Fruit fly (Drosophila melanogaster) whole organism, embryonic: ENCODE measurements around the gene GstD8.

Experiments used
- Asciz ChIP-seq: fragments of 200-800 bp; sonication (Bioruptor generic); optimal IDR thresholded peaks from 2 replicates; lab custom pipeline; 2017; ENCODE audit warnings: missing biosample characterization, mild to moderate bottlenecking, missing genetic modification characterization, missing genetic modification reagents
- Atf-2 ChIP-seq: fragments of 200-800 bp; sonication (Bioruptor generic); optimal IDR thresholded peaks from 2 replicates; lab custom pipeline; 2016; ENCODE audit warnings: missing biosample characterization, missing genetic modification characterization
- Awh ChIP-seq: fragments of 200-800 bp; sonication (Bioruptor generic); IDR thresholded peaks from 2 replicates; pipeline ENCODE4, ENCODE4 v1.3.6; 2022; ENCODE audit warnings: missing biosample characterization, missing genetic modification characterization
- Bteb2 ChIP-seq: fragments of 200-800 bp; sonication (Bioruptor generic); optimal IDR thresholded peaks from 2 replicates; lab custom pipeline; 2016; ENCODE audit warnings: missing biosample characterization, missing genetic modification characterization
- CG11723 ChIP-seq: fragments of 200-800 bp; sonication (Bioruptor generic); optimal IDR thresholded peaks from 2 replicates; lab custom pipeline; 2017; ENCODE audit warnings: missing biosample characterization, mild to moderate bottlenecking, missing genetic modification characterization
- CG12236 ChIP-seq: fragments of 200-800 bp; sonication (Bioruptor generic); optimal IDR thresholded peaks from 2 replicates; lab custom pipeline; 2016; ENCODE audit warnings: missing biosample characterization, missing genetic modification characterization
- CG13624 ChIP-seq: fragments of 200-800 bp; sonication (Bioruptor generic); optimal IDR thresholded peaks from 2 replicates; lab custom pipeline; 2016; ENCODE audit warnings: missing biosample characterization, missing genetic modification characterization
- CG14965 ChIP-seq: fragments of 200-800 bp; sonication (Bioruptor generic); optimal IDR thresholded peaks from 2 replicates; lab custom pipeline; 2016; ENCODE audit warnings: missing biosample characterization, missing genetic modification characterization, borderline replicate concordance
- CG15696 ChIP-seq: fragments of 200-800 bp; sonication (Bioruptor generic); optimal IDR thresholded peaks from 2 replicates; lab custom pipeline; 2019; ENCODE audit warnings: missing biosample characterization, mild to moderate bottlenecking, missing genetic modification characterization, moderate library complexity
- CG16813 ChIP-seq: fragments of 200-800 bp; sonication (Bioruptor generic); IDR thresholded peaks from 3 replicates; pipeline ENCODE4 v1.3.6; 2022; ENCODE audit warnings: missing biosample characterization, missing genetic modification characterization; ENCODE audit not compliant: partially characterized antibody
- CG16815 ChIP-seq: fragments of 200-800 bp; sonication (Bioruptor generic); optimal IDR thresholded peaks from 3 replicates; lab custom pipeline; 2017; ENCODE audit warnings: missing biosample characterization, mild to moderate bottlenecking, missing genetic modification characterization
- CG17359 ChIP-seq: fragments of 200-800 bp; sonication (Bioruptor generic); optimal IDR thresholded peaks from 3 replicates; lab custom pipeline; 2018; ENCODE audit warnings: missing biosample characterization, mild to moderate bottlenecking, missing genetic modification characterization, moderate library complexity
- CG17829 ChIP-seq: fragments of 200-800 bp; optimal IDR thresholded peaks from 2 replicates; lab custom pipeline; 2019; ENCODE audit warnings: missing biosample characterization, mild to moderate bottlenecking, missing genetic modification characterization, moderate library complexity
- CG18619 ChIP-seq: fragments of 200-800 bp; sonication (Bioruptor generic); optimal IDR thresholded peaks from 3 replicates; lab custom pipeline; 2017; ENCODE audit warnings: missing biosample characterization, mild to moderate bottlenecking, missing genetic modification characterization
- CG18764 ChIP-seq: fragments of 200-800 bp; sonication (Bioruptor generic); optimal IDR thresholded peaks from 3 replicates; lab custom pipeline; 2016; ENCODE audit warnings: missing biosample characterization, missing genetic modification characterization
- CG32532 ChIP-seq: fragments of 200-800 bp; sonication (Bioruptor generic); IDR thresholded peaks from 2 replicates; pipeline ENCODE4 v1.3.6; 2022; ENCODE audit warnings: missing biosample characterization, missing genetic modification characterization
- CG32767 ChIP-seq: fragments of 200-800 bp; sonication (Bioruptor generic); IDR thresholded peaks from 2 replicates; pipeline ENCODE4 v1.3.6; 2022; ENCODE audit warnings: missing biosample characterization, missing genetic modification characterization
- CG3407 ChIP-seq: fragments of 200-800 bp; sonication (Bioruptor generic); optimal IDR thresholded peaks from 2 replicates; lab custom pipeline; 2018; ENCODE audit warnings: missing biosample characterization, mild to moderate bottlenecking, missing genetic modification characterization
- CG4328 ChIP-seq: fragments of 200-800 bp; sonication (Bioruptor generic); optimal IDR thresholded peaks from 3 replicates; lab custom pipeline; 2017; ENCODE audit warnings: missing biosample characterization, missing genetic modification reagents, missing genetic modification characterization
- CG4424 ChIP-seq: fragments of 200-800 bp; sonication (Bioruptor generic); optimal IDR thresholded peaks from 3 replicates; lab custom pipeline; 2016; ENCODE audit warnings: missing biosample characterization, missing genetic modification characterization
- CG6854 ChIP-seq: fragments of 200-800 bp; sonication (Bioruptor generic); optimal IDR thresholded peaks from 3 replicates; lab custom pipeline; 2017; ENCODE audit warnings: missing biosample characterization, mild to moderate bottlenecking, missing genetic modification characterization
- CG7745 ChIP-seq: fragments of 200-800 bp; sonication (Bioruptor generic); optimal IDR thresholded peaks from 2 replicates; lab custom pipeline; 2018; ENCODE audit warnings: missing biosample characterization, mild to moderate bottlenecking, missing genetic modification characterization, moderate library complexity
- CG7928 ChIP-seq: fragments of 200-800 bp; sonication (Bioruptor generic); optimal IDR thresholded peaks from 2 replicates; lab custom pipeline; 2017; ENCODE audit warnings: missing biosample characterization, mild to moderate bottlenecking, missing genetic modification characterization
- CG8290 ChIP-seq, 3 experiments: fragments of 200-800 bp; sonication (Bioruptor generic); optimal IDR thresholded peaks; 2 replicates each; lab custom pipeline; 2016 to 2019; ENCODE audit warnings: missing biosample characterization in 3 of 3, missing genetic modification characterization in 3 of 3, mild to moderate bottlenecking in 2 of 3, moderate library complexity in 1 of 3
- CG9876 ChIP-seq: fragments of 200-800 bp; sonication (Bioruptor generic); optimal IDR thresholded peaks from 2 replicates; lab custom pipeline; 2016; ENCODE audit warnings: missing biosample characterization, missing genetic modification characterization
- CTCF ChIP-seq: fragments of 200-800 bp; sonication (Bioruptor generic); optimal IDR thresholded peaks from 2 replicates; lab custom pipeline; 2017; ENCODE audit warnings: missing biosample characterization, mild to moderate bottlenecking, missing genetic modification characterization, moderate library complexity
- Doc2 ChIP-seq: fragments of 200-800 bp; sonication (Bioruptor generic); IDR thresholded peaks from 2 replicates; pipeline ENCODE4 v1.3.6; 2022; ENCODE audit warnings: missing biosample characterization, missing genetic modification characterization
- Doc3 ChIP-seq: fragments of 200-800 bp; sonication (Bioruptor generic); IDR thresholded peaks from 3 replicates; pipeline ENCODE4 v1.3.6; 2022; ENCODE audit warnings: missing biosample characterization, missing genetic modification characterization; ENCODE audit not compliant: partially characterized antibody
- E2f1 ChIP-seq: fragments of 200-800 bp; sonication (Bioruptor generic); IDR thresholded peaks from 2 replicates; pipeline ENCODE4 v1.3.6; 2022; ENCODE audit warnings: missing biosample characterization, missing genetic modification characterization
- ERR ChIP-seq: fragments of 200-800 bp; sonication (Bioruptor generic); optimal IDR thresholded peaks from 2 replicates; lab custom pipeline; 2016; ENCODE audit warnings: missing biosample characterization, missing genetic modification characterization
- Ets97D ChIP-seq: fragments of 200-800 bp; sonication (Bioruptor generic); optimal IDR thresholded peaks from 3 replicates; lab custom pipeline; 2016; ENCODE audit warnings: missing biosample characterization, missing genetic modification characterization
- GATAe ChIP-seq: fragments of 200-800 bp; sonication (Bioruptor generic); conservative IDR thresholded peaks from 2 replicates; pipeline ENCODE4 v1.3.6; 2022; ENCODE audit warnings: missing biosample characterization, missing genetic modification characterization
- Mes4 ChIP-seq: fragments of 200-800 bp; sonication (Bioruptor generic); optimal IDR thresholded peaks from 2 replicates; lab custom pipeline; 2016; ENCODE audit warnings: missing biosample characterization, missing genetic modification characterization
- NC2β ChIP-seq: fragments of 200-800 bp; sonication (Bioruptor generic); optimal IDR thresholded peaks from 2 replicates; lab custom pipeline; 2016; ENCODE audit warnings: missing biosample characterization, missing genetic modification characterization
- Nf-YB ChIP-seq: fragments of 200-800 bp; sonication (Bioruptor generic); optimal IDR thresholded peaks from 3 replicates; lab custom pipeline; 2019; ENCODE audit warnings: missing biosample characterization, mild to moderate bottlenecking, missing genetic modification characterization, moderate library complexity
- Side ChIP-seq: fragments of 200-800 bp; sonication (Bioruptor generic); optimal IDR thresholded peaks from 2 replicates; lab custom pipeline; 2016; ENCODE audit warnings: missing biosample characterization, missing genetic modification characterization
- TFAM ChIP-seq: fragments of 200-800 bp; sonication (Bioruptor generic); optimal IDR thresholded peaks from 2 replicates; lab custom pipeline; 2017; ENCODE audit warnings: missing biosample characterization, missing genetic modification characterization, inconsistent platforms
- ac ChIP-seq: fragments of 200-800 bp; sonication (Bioruptor generic); optimal IDR thresholded peaks from 3 replicates; lab custom pipeline; 2017; ENCODE audit warnings: missing biosample characterization, mild to moderate bottlenecking, missing genetic modification characterization
- az2 ChIP-seq: fragments of 200-800 bp; sonication (Bioruptor generic); optimal IDR thresholded peaks from 3 replicates; lab custom pipeline; 2016; ENCODE audit warnings: missing biosample characterization, missing genetic modification characterization
- br ChIP-seq: fragments of >200 bp; optimal IDR thresholded peaks from 2 replicates; lab custom pipeline; 2017
- fd64A ChIP-seq: fragments of 200-800 bp; sonication (Bioruptor generic); optimal IDR thresholded peaks from 3 replicates; lab custom pipeline; 2018; ENCODE audit warnings: missing biosample characterization, mild to moderate bottlenecking, missing genetic modification characterization
- gcm2 ChIP-seq: fragments of 200-800 bp; sonication (Bioruptor generic); optimal IDR thresholded peaks from 2 replicates; lab custom pipeline; 2016; ENCODE audit warnings: missing biosample characterization, missing genetic modification characterization
- her ChIP-seq: fragments of 200-800 bp; sonication (Bioruptor generic); optimal IDR thresholded peaks from 2 replicates; lab custom pipeline; 2016; ENCODE audit warnings: missing biosample characterization, missing genetic modification characterization
- mld ChIP-seq: fragments of 200-800 bp; sonication (Bioruptor generic); IDR thresholded peaks from 3 replicates; pipeline ENCODE4 v1.3.6; 2022; ENCODE audit warnings: missing biosample characterization, missing genetic modification characterization; ENCODE audit not compliant: partially characterized antibody
- nau ChIP-seq: fragments of 200-800 bp; sonication (Bioruptor generic); optimal IDR thresholded peaks from 3 replicates; lab custom pipeline; 2017; ENCODE audit warnings: missing biosample characterization, mild to moderate bottlenecking, missing genetic modification characterization, missing genetic modification reagents
- pros ChIP-seq: fragments of 200-800 bp; sonication (Bioruptor generic); optimal IDR thresholded peaks from 3 replicates; lab custom pipeline; 2019; ENCODE audit warnings: missing biosample characterization, mild to moderate bottlenecking, missing genetic modification characterization, moderate library complexity
- slbo ChIP-seq: fragments of 200-800 bp; sonication (Bioruptor generic); IDR thresholded peaks from 2 replicates; pipeline ENCODE4 v1.3.6; 2022; ENCODE audit warnings: missing biosample characterization, missing genetic modification characterization
- ssp ChIP-seq: fragments of 200-800 bp; sonication (Bioruptor generic); IDR thresholded peaks from 2 replicates; pipeline ENCODE4 v1.3.6; 2022; ENCODE audit warnings: missing biosample characterization, missing genetic modification characterization
- tin ChIP-seq: fragments of 200-800 bp; sonication (Bioruptor generic); optimal IDR thresholded peaks from 3 replicates; lab custom pipeline; 2016; ENCODE audit warnings: missing biosample characterization, missing genetic modification characterization
- twi ChIP-seq: fragments of 200-800 bp; optimal IDR thresholded peaks from 2 replicates; lab custom pipeline; 2019; ENCODE audit warnings: missing biosample characterization, mild to moderate bottlenecking, missing genetic modification characterization, moderate library complexity
- vnd ChIP-seq: fragments of 200-800 bp; sonication (Bioruptor generic); IDR thresholded peaks from 3 replicates; pipeline ENCODE4 v1.3.6; 2022; ENCODE audit warnings: missing biosample characterization, missing genetic modification characterization; ENCODE audit not compliant: partially characterized antibody
- zfh1 ChIP-seq: fragments of 200-800 bp; sonication (Bioruptor generic); IDR thresholded peaks from 3 replicates; pipeline ENCODE4 v1.3.6; 2022; ENCODE audit warnings: missing biosample characterization, missing genetic modification characterization

The GstD8 gene

DNA sequence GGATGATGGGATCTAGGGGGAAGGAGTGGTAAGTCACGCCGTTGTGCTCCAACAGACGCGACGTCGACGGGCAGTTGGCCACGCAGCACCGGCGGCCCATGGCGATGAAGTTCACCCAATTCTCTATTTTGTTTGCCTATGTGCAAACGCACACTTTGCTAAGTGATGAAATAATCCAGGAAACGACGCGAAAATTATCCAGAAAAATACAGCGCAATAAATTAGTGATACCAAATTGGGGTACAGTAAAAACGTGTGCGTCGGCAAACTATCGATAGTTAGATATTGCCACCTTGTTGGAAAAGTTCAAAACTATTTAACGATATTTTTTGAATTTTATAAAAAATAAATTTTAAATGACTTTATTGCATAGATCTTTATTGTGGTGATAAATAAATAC, 23.8 kb upstream of the GstD8 start, which contains the start of gene MBD-R2 (continued):
- TF ChIP-seq az2 (GFP tag; lab: Kevin White, UChicago) (no peak), E2f1 (GFP tag; lab: Robert Waterston, UW) (no peak), Bteb2 (no peak), gcm2 (GFP tag; lab: Kevin White, UChicago) (no peak), br (lab: Kevin White, UChicago) (no peak), CG18764 (GFP tag; lab: Kevin White, UChicago) (no peak), Awh (GFP tag; lab: Robert Waterston, UW) (no peak), CG9876 (GFP tag; lab: Kevin White, UChicago) (no peak), Asciz (GFP tag; lab: Kevin White, UChicago) (no peak), ssp (no peak), CG32767 (GFP tag; lab: Robert Waterston, UW) (no peak), CG3407 (no peak), CG16815 (no peak), CTCF (GFP tag; lab: Kevin White, UChicago) (peak; percentile 52), CG7745 (tag; lab: Kevin White, UChicago) (no peak), zfh1 (no peak), CG12236 (GFP tag; lab: Kevin White, UChicago) (no peak), CG8290 (GFP tag; optimal IDR thresholded peaks at IDR 0.05; lab: Kevin White, UChicago) (no peak), CG8290 (tag; optimal IDR thresholded peaks at IDR 0.05; lab: Kevin White, UChicago) (no peak), CG32532 (GFP tag; lab: Robert Waterston, UW) (no peak), fd64A (no peak), Ets97D (GFP tag; lab: Kevin White, UChicago) (no peak), CG13624 (GFP tag; lab: Kevin White, UChicago) (no peak), Mes4 (GFP tag; lab: Kevin White, UChicago) (no peak), NC2β (no peak), CG4424 (no peak), CG6854 (GFP tag; lab: Kevin White, UChicago) (no peak), Doc2 (no peak), CG16813 (GFP tag; lab: Robert Waterston, UW) (peak; percentile 69), CG18619 (GFP tag; lab: Kevin White, UChicago) (no peak), CG14965 (GFP tag; lab: Kevin White, UChicago) (no peak), GATAe (GFP tag; lab: Robert Waterston, UW) (no peak), CG7928 (GFP tag; lab: Kevin White, UChicago) (no peak), CG11723 (GFP tag; lab: Kevin White, UChicago) (no peak), tin (GFP tag; lab: Kevin White, UChicago) (no peak), CG17829 (tag; lab: Kevin White, UChicago) (no peak), her (no peak), slbo (no peak), nau (GFP tag; lab: Kevin White, UChicago) (no peak), CG15696 (no peak), vnd (GFP tag; lab: Robert Waterston, UW) (peak; percentile 52; the same call in 2 of the 3 replicates), ac (GFP tag; lab: Kevin White, UChicago) (no peak), CG4328 (GFP tag; lab: Kevin White, UChicago) (no peak), ERR (GFP tag; lab: Kevin White, UChicago) (no peak), Atf-2 (GFP tag; lab: Kevin White, UChicago) (no peak), Nf-YB (GFP tag; lab: Kevin White, UChicago) (no peak), mld (GFP tag; lab: Robert Waterston, UW) (0 out of 3 replicates have a peak, but pooled peaks have one; percentile 48), TFAM (GFP tag; lab: Kevin White, UChicago) (no peak), pros (GFP tag; lab: Kevin White, UChicago) (no peak), CG17359 (tag; lab: Kevin White, UChicago) (no peak), Doc3 (GFP tag; lab: Robert Waterston, UW) (peak; percentile 56; the same call in 2 of the 3 replicates), twi (no peak), Side (no peak)
